Fruit fly (Drosophila melanogaster) whole organism, embryonic: Measurements from ENCODE around the gene Ire1.

ENCODE experiments used
- B-H1 ChIP-seq: fragments of 200-800 bp; sonication (Bioruptor generic); IDR thresholded peaks from 3 replicates; pipeline ENCODE4 v1.3.6; 2022; ENCODE audit warnings: missing biosample characterization, missing genetic modification characterization
- B-H2 ChIP-seq: fragments of 200-800 bp; sonication (Bioruptor generic); optimal IDR thresholded peaks from 2 replicates; lab custom pipeline; 2018; ENCODE audit warnings: missing biosample characterization, mild to moderate bottlenecking, missing genetic modification characterization
- CG11093 ChIP-seq: fragments of 200-800 bp; sonication (Bioruptor generic); IDR thresholded peaks from 3 replicates; pipeline ENCODE4 v1.3.6; 2022; ENCODE audit warnings: missing biosample characterization, missing genetic modification characterization
- CG11456 ChIP-seq: fragments of 200-800 bp; sonication (Bioruptor generic); IDR thresholded peaks from 3 replicates; pipeline ENCODE4 v1.3.6; 2022; ENCODE audit warnings: missing biosample characterization, missing genetic modification characterization
- CG11723 ChIP-seq: fragments of 200-800 bp; sonication (Bioruptor generic); optimal IDR thresholded peaks from 2 replicates; lab custom pipeline; 2017; ENCODE audit warnings: missing biosample characterization, mild to moderate bottlenecking, missing genetic modification characterization
- CG14667 ChIP-seq: fragments of 200-800 bp; sonication (Bioruptor generic); IDR thresholded peaks from 2 replicates; pipeline ENCODE4 v1.3.6; 2022; ENCODE audit warnings: missing biosample characterization, missing genetic modification characterization
- CG14710 ChIP-seq: fragments of 200-800 bp; sonication (Bioruptor generic); optimal IDR thresholded peaks from 3 replicates; lab custom pipeline; 2019; ENCODE audit warnings: missing biosample characterization, mild to moderate bottlenecking, missing genetic modification characterization, moderate library complexity
- CG17359 ChIP-seq: fragments of 200-800 bp; sonication (Bioruptor generic); optimal IDR thresholded peaks from 3 replicates; lab custom pipeline; 2018; ENCODE audit warnings: missing biosample characterization, mild to moderate bottlenecking, missing genetic modification characterization, moderate library complexity
- CG17829 ChIP-seq: fragments of 200-800 bp; optimal IDR thresholded peaks from 2 replicates; lab custom pipeline; 2019; ENCODE audit warnings: missing biosample characterization, mild to moderate bottlenecking, missing genetic modification characterization, moderate library complexity
- CG18476 ChIP-seq: fragments of 200-800 bp; sonication (Bioruptor generic); optimal IDR thresholded peaks from 2 replicates; lab custom pipeline; 2016; ENCODE audit warnings: missing biosample characterization, mild to moderate bottlenecking, missing genetic modification characterization
- CG32532 ChIP-seq: fragments of 200-800 bp; sonication (Bioruptor generic); IDR thresholded peaks from 2 replicates; pipeline ENCODE4 v1.3.6; 2022; ENCODE audit warnings: missing biosample characterization, missing genetic modification characterization
- CG33213 ChIP-seq: fragments of 200-800 bp; sonication (Bioruptor generic); optimal IDR thresholded peaks from 3 replicates; lab custom pipeline; 2016; ENCODE audit warnings: missing biosample characterization, missing genetic modification characterization
- CG34422 ChIP-seq: fragments of 200-800 bp; sonication (Bioruptor generic); IDR thresholded peaks from 3 replicates; pipeline ENCODE4 v1.3.6; 2022; ENCODE audit warnings: missing biosample characterization, missing genetic modification characterization
- CG3995 ChIP-seq: fragments of 200-800 bp; sonication (Bioruptor generic); optimal IDR thresholded peaks from 3 replicates; lab custom pipeline; 2016; ENCODE audit warnings: missing biosample characterization, missing genetic modification characterization
- CG4404 ChIP-seq: fragments of 200-800 bp; sonication (Bioruptor generic); IDR thresholded peaks from 2 replicates; pipeline ENCODE4 v1.3.6; 2022; ENCODE audit warnings: missing biosample characterization, missing genetic modification characterization
- CG6175 ChIP-seq: fragments of 200-800 bp; sonication (Bioruptor generic); IDR thresholded peaks from 3 replicates; pipeline ENCODE4 v1.3.6; 2022; ENCODE audit warnings: missing biosample characterization, missing genetic modification characterization
- Chrac-16 ChIP-seq: fragments of 200-800 bp; sonication (Bioruptor generic); optimal IDR thresholded peaks from 3 replicates; lab custom pipeline; 2016; ENCODE audit warnings: missing biosample characterization, missing genetic modification characterization
- Dbx ChIP-seq: fragments of 200-800 bp; sonication (Bioruptor generic); IDR thresholded peaks from 3 replicates; pipeline ENCODE4 v1.3.6; 2022; ENCODE audit warnings: missing biosample characterization, missing genetic modification characterization
- Dip3 ChIP-seq: fragments of 200-800 bp; sonication (Bioruptor generic); optimal IDR thresholded peaks from 3 replicates; lab custom pipeline; 2016; ENCODE audit warnings: missing biosample characterization, missing genetic modification characterization
- Doc2 ChIP-seq: fragments of 200-800 bp; sonication (Bioruptor generic); IDR thresholded peaks from 2 replicates; pipeline ENCODE4 v1.3.6; 2022; ENCODE audit warnings: missing biosample characterization, missing genetic modification characterization
- Dp ChIP-seq: fragments of 200-800 bp; sonication (Bioruptor generic); optimal IDR thresholded peaks from 2 replicates; lab custom pipeline; 2018; ENCODE audit warnings: missing biosample characterization, mild to moderate bottlenecking, missing genetic modification characterization, moderate library complexity
- HHEX ChIP-seq: fragments of 200-800 bp; sonication (Bioruptor generic); optimal IDR thresholded peaks from 3 replicates; lab custom pipeline; 2017; ENCODE audit warnings: missing biosample characterization, mild to moderate bottlenecking, missing genetic modification characterization, missing genetic modification reagents
- Jarid2 ChIP-seq: fragments of 200-800 bp; sonication (Bioruptor generic); optimal IDR thresholded peaks from 3 replicates; lab custom pipeline; 2017; ENCODE audit warnings: mild to moderate bottlenecking, missing biosample characterization, missing genetic modification reagents, missing genetic modification characterization
- Lhr ChIP-seq: fragments of 200-800 bp; sonication (Bioruptor generic); optimal IDR thresholded peaks from 3 replicates; lab custom pipeline; 2017; ENCODE audit warnings: mild to moderate bottlenecking, missing biosample characterization, missing genetic modification reagents, missing genetic modification characterization
- NK7.1 ChIP-seq: fragments of 200-800 bp; sonication (Bioruptor generic); optimal IDR thresholded peaks from 3 replicates; lab custom pipeline; 2016; ENCODE audit warnings: missing biosample characterization, missing genetic modification characterization
- Neu2 ChIP-seq: fragments of 200-800 bp; sonication (Bioruptor generic); optimal IDR thresholded peaks from 3 replicates; lab custom pipeline; 2016; ENCODE audit warnings: missing biosample characterization, missing genetic modification characterization, borderline replicate concordance
- Optix ChIP-seq: fragments of 200-800 bp; sonication (Bioruptor generic); IDR thresholded peaks from 3 replicates; pipeline ENCODE4 v1.3.6; 2022; ENCODE audit warnings: missing biosample characterization, missing genetic modification characterization
- Ravus ChIP-seq: fragments of 200-800 bp; sonication (Bioruptor generic); IDR thresholded peaks from 2 replicates; pipeline ENCODE4 v1.3.6; 2022; ENCODE audit warnings: missing biosample characterization, missing genetic modification characterization
- Sry-δ ChIP-seq: fragments of 200-800 bp; sonication (Bioruptor generic); optimal IDR thresholded peaks from 2 replicates; lab custom pipeline; 2016; ENCODE audit warnings: missing biosample characterization, missing genetic modification characterization
- Trl ChIP-seq, 3 experiments: fragments of >200 bp in 2 of 3; fragments of 200-800 bp in 1 of 3; sonication (Bioruptor generic) in 1 of 3; optimal IDR thresholded peaks; 2 replicates in 1 of 3; 3 replicates in 2 of 3; lab custom pipeline; 2016 to 2017; ENCODE audit warnings: missing biosample characterization in 1 of 3, missing genetic modification characterization in 1 of 3
- ab ChIP-seq: fragments of 200-800 bp; sonication (Bioruptor generic); optimal IDR thresholded peaks from 2 replicates; lab custom pipeline; 2016; ENCODE audit warnings: missing biosample characterization, missing genetic modification characterization
- ase ChIP-seq: fragments of 200-800 bp; sonication (Bioruptor generic); IDR thresholded peaks from 3 replicates; pipeline ENCODE4 v1.3.6; 2022; ENCODE audit warnings: missing biosample characterization, missing genetic modification characterization
- cato ChIP-seq: fragments of 200-800 bp; sonication (Bioruptor generic); optimal IDR thresholded peaks from 2 replicates; lab custom pipeline; 2016; ENCODE audit warnings: missing biosample characterization, missing genetic modification characterization, borderline replicate concordance
- chif ChIP-seq, 2 experiments: fragments of 200-800 bp; sonication (Bioruptor generic); optimal IDR thresholded peaks; 3 replicates each; lab custom pipeline; 2016; ENCODE audit warnings: missing biosample characterization in 2 of 2, missing genetic modification characterization in 2 of 2
- corto ChIP-seq: fragments of 200-800 bp; sonication (Bioruptor generic); optimal IDR thresholded peaks from 2 replicates; lab custom pipeline; 2016; ENCODE audit warnings: missing biosample characterization, mild to moderate bottlenecking, missing genetic modification characterization, moderate library complexity
- crp ChIP-seq, 2 experiments: fragments of 200-800 bp; sonication (Bioruptor generic); optimal IDR thresholded peaks; 2 replicates in 1 of 2; 3 replicates in 1 of 2; lab custom pipeline; 2017; ENCODE audit warnings: missing biosample characterization in 2 of 2, missing genetic modification characterization in 2 of 2, mild to moderate bottlenecking in 1 of 2, moderate library complexity in 1 of 2
- da ChIP-seq: fragments of 200-800 bp; sonication (Bioruptor generic); optimal IDR thresholded peaks from 2 replicates; lab custom pipeline; 2016; ENCODE audit warnings: missing biosample characterization, missing genetic modification characterization
- dmrt11E ChIP-seq: fragments of 200-800 bp; sonication (Bioruptor generic); optimal IDR thresholded peaks from 3 replicates; lab custom pipeline; 2018; ENCODE audit warnings: missing biosample characterization, mild to moderate bottlenecking, missing genetic modification characterization, moderate library complexity
- dmrt99B ChIP-seq: fragments of 200-800 bp; sonication (Bioruptor generic); optimal IDR thresholded peaks from 2 replicates; lab custom pipeline; 2018; ENCODE audit warnings: missing biosample characterization, mild to moderate bottlenecking, missing genetic modification characterization, moderate library complexity
- dpn ChIP-seq, 2 experiments: fragments of 200-800 bp; sonication (Bioruptor generic); optimal IDR thresholded peaks; 3 replicates each; lab custom pipeline; 2016; ENCODE audit warnings: missing biosample characterization in 2 of 2, missing genetic modification characterization in 2 of 2
- dysf ChIP-seq: fragments of 200-800 bp; sonication (Bioruptor generic); IDR thresholded peaks from 3 replicates; pipeline ENCODE4 v1.3.6; 2022; ENCODE audit warnings: missing biosample characterization, missing genetic modification characterization
- hbn ChIP-seq: fragments of 200-800 bp; sonication (Bioruptor generic); IDR thresholded peaks from 2 replicates; pipeline ENCODE4 v1.3.6; 2022; ENCODE audit warnings: missing biosample characterization, missing genetic modification characterization; ENCODE audit not compliant: partially characterized antibody
- lilli ChIP-seq: fragments of 200-800 bp; sonication (Bioruptor generic); optimal IDR thresholded peaks from 3 replicates; lab custom pipeline; 2016; ENCODE audit warnings: missing biosample characterization, missing genetic modification characterization
- lov ChIP-seq, 2 experiments: fragments of 200-800 bp in 1 of 2; fragments of >200 bp in 1 of 2; sonication (Bioruptor generic) in 1 of 2; IDR thresholded peaks in 1 of 2; optimal IDR thresholded peaks in 1 of 2; 2 replicates in 1 of 2; 3 replicates in 1 of 2; pipeline versions ENCODE4 v1.3.6 to Lab custom; 2017 to 2022; ENCODE audit warnings: missing biosample characterization in 1 of 2, missing genetic modification characterization in 1 of 2
- nerfin-2 ChIP-seq: fragments of 200-800 bp; sonication (Bioruptor generic); IDR thresholded peaks from 2 replicates; pipeline ENCODE4 v1.3.6; 2022; ENCODE audit warnings: missing biosample characterization, missing genetic modification characterization; ENCODE audit not compliant: partially characterized antibody
- trh ChIP-seq: fragments of 200-800 bp; sonication (Bioruptor generic); optimal IDR thresholded peaks from 2 replicates; lab custom pipeline; 2016; ENCODE audit warnings: missing biosample characterization, missing genetic modification characterization
- zf30C ChIP-seq: fragments of 200-800 bp; sonication (Bioruptor generic); optimal IDR thresholded peaks from 3 replicates; lab custom pipeline; 2018; ENCODE audit warnings: missing biosample characterization, mild to moderate bottlenecking, missing genetic modification characterization

Ire1 gene

dm6 chr3R:19863979-19864775, 3.1 kb upstream of the Ire1 start, which contains the start of the genes CG4572 and CG4686 (continued):
- TF ChIP-seq nerfin-2 (GFP tag; lab: Robert Waterston, UW) (no peak), ase (GFP tag; lab: Robert Waterston, UW) (peak; percentile 65), Dp (GFP tag; lab: Kevin White, UChicago) (peak; percentile 28), da (GFP tag; lab: Kevin White, UChicago) (no peak), dmrt11E (tag; lab: Kevin White, UChicago) (peak; percentile 47), ab (GFP tag; lab: Kevin White, UChicago) (no peak), dysf (GFP tag; lab: Robert Waterston, UW) (peak; percentile 92), dmrt99B (peak; percentile 71), Dbx (peak; percentile 62; the same call in 2 of the 3 replicates), Lhr (GFP tag; lab: Kevin White, UChicago) (peak; percentile 48), hbn (GFP tag; lab: Robert Waterston, UW) (no peak), dpn (GFP tag; optimal IDR thresholded peaks at IDR 0.05; lab: Kevin White, UChicago) (peak; percentile 78 to 80), CG17829 (tag; lab: Kevin White, UChicago) (peak; percentile 92), crp (GFP tag; optimal IDR thresholded peaks at IDR 0.05; lab: Kevin White, UChicago) (peak; percentile 65 to 86), Ravus (no peak), chif (GFP tag; optimal IDR thresholded peaks at IDR 0.05; lab: Kevin White, UChicago) (peak; percentile 60 to 62), Dip3 (GFP tag; lab: Kevin White, UChicago) (peak; percentile 84), lov (optimal IDR thresholded peaks at IDR 0.05; lab: Kevin White, UChicago) (no peak), lov (GFP tag; IDR thresholded peaks at IDR 0.05; lab: Robert Waterston, UW) (no peak), B-H2 (peak; percentile 78), Trl (optimal IDR thresholded peaks at IDR 0.05; lab: Kevin White, UChicago) (no peak), Trl (GFP tag; optimal IDR thresholded peaks at IDR 0.05; lab: Kevin White, UChicago) (peak; percentile 77), Optix (GFP tag; lab: Robert Waterston, UW) (no peak), CG4404 (GFP tag; lab: Robert Waterston, UW) (peak; percentile 83), HHEX (GFP tag; lab: Kevin White, UChicago) (peak; percentile 68), CG6175 (GFP tag; lab: Robert Waterston, UW) (peak; percentile 44; the same call in 1 of the 3 replicates), CG14667 (GFP tag; lab: Robert Waterston, UW) (peak; percentile 69), CG11723 (peak; percentile 50), NK7.1 (GFP tag; lab: Kevin White, UChicago) (no peak), cato (GFP tag; lab: Kevin White, UChicago) (peak; percentile 10), zf30C (GFP tag; lab: Kevin White, UChicago) (peak; percentile 87), CG11093 (peak; percentile 61; the same call in 1 of the 3 replicates), corto (GFP tag; lab: Kevin White, UChicago) (peak; percentile 76), CG3995 (GFP tag; lab: Kevin White, UChicago) (peak; percentile 97), Jarid2 (GFP tag; lab: Kevin White, UChicago) (peak; percentile 37), Sry-δ (peak; percentile 55), lilli (GFP tag; lab: Kevin White, UChicago) (peak; percentile 85), CG18476 (peak; percentile 66), CG11456 (GFP tag; lab: Robert Waterston, UW) (peak; percentile 84), CG14710 (tag; lab: Kevin White, UChicago) (peak; percentile 99), CG34422 (GFP tag; lab: Robert Waterston, UW) (peak; percentile 85), CG33213 (GFP tag; lab: Kevin White, UChicago) (peak; percentile 69), Chrac-16 (peak; percentile 64), CG17359 (tag; lab: Kevin White, UChicago) (peak; percentile 58), Doc2 (GFP tag; lab: Robert Waterston, UW) (no peak), CG32532 (peak; percentile 86), Neu2 (GFP tag; lab: Kevin White, UChicago) (no peak), B-H1 (GFP tag; lab: Robert Waterston, UW) (peak; percentile 18; the same call in 2 of the 3 replicates), trh (peak; percentile 34)
